Worm (Caenorhabditis elegans) whole organism, L4 larva: ENCODE results near the gene sru-30.

Source experiments
- F10B5.3 ChIP-seq: sonication (generic microtip); optimal IDR thresholded peaks from 2 replicates; lab custom pipeline; 2016; ENCODE audit warnings: mild to moderate bottlenecking, missing genetic modification characterization, missing compliant biosample characterization
- F44E2.7 ChIP-seq: fragments of 200-800 bp; sonication (Bioruptor generic); IDR thresholded peaks from 2 replicates; pipeline ENCODE4 v2.1.2; 2022; ENCODE audit warnings: missing genetic modification characterization, missing compliant biosample characterization
- R02D3.7 ChIP-seq: fragments of 150-350 bp; sonication (generic microtip); optimal IDR thresholded peaks from 3 replicates; lab custom pipeline; 2014; ENCODE audit warnings: missing biosample characterization, missing genetic modification characterization
- Y48G9A.11 ChIP-seq: fragments of 200-800 bp; sonication (Bioruptor generic); IDR thresholded peaks from 2 replicates; pipeline ENCODE4 v1.3.6; 2022; ENCODE audit warnings: missing genetic modification reagents, missing genetic modification characterization, missing compliant biosample characterization
- ZK337.2 ChIP-seq: fragments of 200-800 bp; sonication (Bioruptor generic); IDR thresholded peaks from 2 replicates; pipeline ENCODE4 v1.3.6; 2022; ENCODE audit warnings: missing genetic modification reagents, missing genetic modification characterization, missing compliant biosample characterization
- aha-1 ChIP-seq: fragments of 150-350 bp; peaks from one replicate; lab custom pipeline; 2014; ENCODE audit warnings: missing biosample characterization, missing genetic modification characterization
- arid-1 ChIP-seq: fragments of 200-800 bp; sonication (Bioruptor generic); conservative IDR thresholded peaks from 2 replicates; pipeline ENCODE4 v1.3.6; 2022; ENCODE audit warnings: missing genetic modification reagents, missing genetic modification characterization, missing compliant biosample characterization
- ceh-62 ChIP-seq: sonication (generic microtip); optimal IDR thresholded peaks from 2 replicates; lab custom pipeline; 2017; ENCODE audit warnings: missing biosample characterization, missing genetic modification characterization
- daf-12 ChIP-seq: fragments of 150-350 bp; optimal IDR thresholded peaks from 2 replicates; lab custom pipeline; 2014; ENCODE audit warnings: missing biosample characterization, missing genetic modification reagents, missing genetic modification characterization
- dmd-9 ChIP-seq: fragments of 200-800 bp; sonication (Bioruptor generic); IDR thresholded peaks from 2 replicates; pipeline ENCODE4 v1.3.6; 2022; ENCODE audit warnings: missing genetic modification reagents, missing genetic modification characterization, missing compliant biosample characterization
- dve-1 ChIP-seq: sonication (generic microtip); optimal IDR thresholded peaks from 2 replicates; lab custom pipeline; 2017; ENCODE audit warnings: antibody characterized with exemption, mild to moderate bottlenecking, missing genetic modification characterization, missing compliant biosample characterization; ENCODE audit not compliant: insufficient read depth
- egl-27 ChIP-seq: sonication (generic microtip); optimal IDR thresholded peaks from 3 replicates; lab custom pipeline; 2017; ENCODE audit warnings: missing biosample characterization, missing genetic modification reagents, missing genetic modification characterization
- egl-43 ChIP-seq: fragments of 200-800 bp; sonication (Bioruptor generic); IDR thresholded peaks from 2 replicates; pipeline ENCODE4 v1.3.6; 2022; ENCODE audit warnings: missing genetic modification reagents, missing genetic modification characterization, missing compliant biosample characterization
- fkh-10 ChIP-seq: fragments of 150-350 bp; optimal IDR thresholded peaks from 2 replicates; lab custom pipeline; 2014; ENCODE audit warnings: missing biosample characterization, missing genetic modification reagents, missing genetic modification characterization
- fos-1 ChIP-seq: fragments of 150-350 bp; optimal IDR thresholded peaks from 2 replicates; lab custom pipeline; 2014; ENCODE audit warnings: missing biosample characterization, missing genetic modification characterization
- gei-8 ChIP-seq: fragments of 200-800 bp; sonication (Bioruptor generic); optimal IDR thresholded peaks from 2 replicates; lab custom pipeline; 2018; ENCODE audit warnings: mild to moderate bottlenecking, missing genetic modification characterization, missing compliant biosample characterization
- hif-1 ChIP-seq, 2 experiments: sonication (generic microtip); optimal IDR thresholded peaks; 2 replicates each; lab custom pipeline; 2016 to 2017; ENCODE audit warnings: missing compliant biosample characterization in 2 of 2, missing genetic modification characterization in 2 of 2, missing genetic modification reagents in 2 of 2, missing genotype in 2 of 2, mild to moderate bottlenecking in 1 of 2
- hmg-1.1 ChIP-seq: fragments of 200-800 bp; sonication (Bioruptor generic); IDR thresholded peaks from 2 replicates; pipeline ENCODE4 v1.3.6; 2022; ENCODE audit warnings: missing genetic modification reagents, missing genetic modification characterization, missing compliant biosample characterization
- lsy-2 ChIP-seq, 2 experiments: fragments of 150-350 bp in 1 of 2; sonication (generic microtip) in 1 of 2; optimal IDR thresholded peaks; 2 replicates each; lab custom pipeline; 2014 to 2017; ENCODE audit warnings: missing biosample characterization in 2 of 2, missing genetic modification characterization in 2 of 2
- madf-9 ChIP-seq: fragments of 200-800 bp; sonication (Bioruptor generic); conservative IDR thresholded peaks from 2 replicates; pipeline ENCODE4 v1.3.6; 2022; ENCODE audit warnings: missing genetic modification reagents, missing genetic modification characterization, missing compliant biosample characterization
- mdt-29 ChIP-seq: fragments of 200-800 bp; sonication (Bioruptor generic); IDR thresholded peaks from 2 replicates; pipeline ENCODE4 v1.3.6; 2022; ENCODE audit warnings: missing genetic modification reagents, missing genetic modification characterization, missing compliant biosample characterization
- nhr-111 ChIP-seq: fragments of 200-800 bp; sonication (Bioruptor generic); optimal IDR thresholded peaks from 2 replicates; lab custom pipeline; 2018; ENCODE audit warnings: mild to moderate bottlenecking, missing genetic modification characterization, missing compliant biosample characterization
- nhr-76 ChIP-seq: fragments of 150-350 bp; optimal IDR thresholded peaks from 2 replicates; lab custom pipeline; 2014; ENCODE audit warnings: missing biosample characterization, missing genetic modification characterization
- nhr-77 ChIP-seq: fragments of 150-350 bp; optimal IDR thresholded peaks from 2 replicates; lab custom pipeline; 2014; ENCODE audit warnings: missing biosample characterization, missing genetic modification characterization
- pha-4 ChIP-seq, 2 experiments: fragments of 150-350 bp in 1 of 2; fragments of 200-800 bp in 1 of 2; sonication (Bioruptor generic) in 1 of 2; IDR thresholded peaks in 1 of 2; optimal IDR thresholded peaks in 1 of 2; 2 replicates each; pipeline versions ENCODE4 v1.3.6 to Lab custom; 2014 to 2022; ENCODE audit warnings: missing genetic modification characterization in 2 of 2, missing genetic modification reagents in 2 of 2, missing biosample characterization in 1 of 2, missing compliant biosample characterization in 1 of 2
- rbr-2 ChIP-seq: sonication (generic microtip); optimal IDR thresholded peaks from 2 replicates; lab custom pipeline; 2016; ENCODE audit warnings: missing genotype, missing genetic modification characterization, missing compliant biosample characterization
- sdz-12 ChIP-seq: fragments of 200-800 bp; sonication (Bioruptor generic); optimal IDR thresholded peaks from 2 replicates; lab custom pipeline; 2018; ENCODE audit warnings: mild to moderate bottlenecking, missing genetic modification characterization, missing compliant biosample characterization
- unc-39 ChIP-seq: sonication (generic microtip); optimal IDR thresholded peaks from 2 replicates; lab custom pipeline; 2017; ENCODE audit warnings: missing biosample characterization, missing genetic modification characterization
- zfp-2 ChIP-seq: sonication (generic microtip); optimal IDR thresholded peaks from 2 replicates; lab custom pipeline; 2016; ENCODE audit warnings: mild to moderate bottlenecking, missing genetic modification characterization, missing compliant biosample characterization

Gene sru-30

ce11 chrV:9799076-9799475, 14.6 kb upstream of the sru-30 start, which contains the start of gene F46B6.13 (continued):
- TF ChIP-seq F10B5.3 (tag; lab: Kevin White, UChicago) (no peak), egl-43 (GFP tag; lab: Robert Waterston, UW) (no peak)
- TF ChIP-seq, all 104 proteins: peak for 0

ce11 chrV:9801965-9802364, 11.7 kb upstream of the sru-30 start, which contains the start of gene F46B6.10:
Gene F46B6.10, minus strand, starts transcription at chrV:9802065.
- TF ChIP-seq rbr-2 (tag; lab: Kevin White, UChicago) (no peak), sdz-12 (no peak), F44E2.7 (GFP tag; lab: Robert Waterston, UW) (no peak), Y48G9A.11 (GFP tag; lab: Robert Waterston, UW) (no peak), egl-43 (GFP tag; lab: Robert Waterston, UW) (no peak), nhr-77 (tag; lab: Kevin White, UChicago) (no peak), daf-12 (tag; lab: Kevin White, UChicago) (no peak), hmg-1.1 (GFP tag; lab: Robert Waterston, UW) (no peak), pha-4 (GFP tag; IDR thresholded peaks at IDR 0.05; lab: Robert Waterston, UW) (no peak), pha-4 (tag; optimal IDR thresholded peaks at IDR 0.05; lab: Kevin White, UChicago) (no peak), ZK337.2 (GFP tag; lab: Robert Waterston, UW) (no peak), hif-1 (tag; optimal IDR thresholded peaks at IDR 0.05; lab: Kevin White, UChicago) (no peak), arid-1 (no peak)

ce11 chrV:9803176-9803575, 10.5 kb upstream of the sru-30 start, which contains the start of gene sru-39:
Gene sru-39, plus strand, starts transcription at chrV:9803476.
- no peak for TF ChIP-seq dve-1 (tag; lab: Kevin White, UChicago)
- no peak for TF ChIP-seq nhr-76 (tag; lab: Kevin White, UChicago)
- TF ChIP-seq pha-4 (GFP tag; IDR thresholded peaks at IDR 0.05; lab: Robert Waterston, UW) = no peak
- TF ChIP-seq pha-4 (tag; optimal IDR thresholded peaks at IDR 0.05; lab: Kevin White, UChicago) = no peak
- TF ChIP-seq, all 104 proteins: peak for 0

- no peak for TF ChIP-seq mdt-29 (GFP tag; lab: Robert Waterston, UW)
- TF ChIP-seq, all 104 proteins: peak for 0
Measured at ce11 chrV:9805161-9805560, 8.5 kb upstream of the sru-30 start, which contains the start of gene sru-37. Gene sru-37, plus strand, starts transcription at chrV:9805461.

- no peak for TF ChIP-seq R02D3.7 (tag; lab: Kevin White, UChicago)
- TF ChIP-seq ceh-62 (tag; lab: Kevin White, UChicago) = no peak
- TF ChIP-seq zfp-2 (tag; lab: Kevin White, UChicago) = no peak
- no peak for TF ChIP-seq fos-1 (tag; lab: Kevin White, UChicago)
- no peak for TF ChIP-seq lsy-2 (tag; optimal IDR thresholded peaks at IDR 0.05; lab: Kevin White, UChicago)
- TF ChIP-seq unc-39 (tag; lab: Kevin White, UChicago) = no peak
- TF ChIP-seq madf-9 = no peak
Measured at ce11 chrV:9811154-9811553, 2.5 kb upstream of the sru-30 start, which contains the start of gene sru-29. Gene sru-29, plus strand, starts transcription at chrV:9811454.

ce11 chrV:9812216-9812615, 1.4 kb upstream of the sru-30 start:
- no peak for TF ChIP-seq nhr-111 (GFP tag; lab: Kevin White, UChicago)
- TF ChIP-seq aha-1 (tag; lab: Kevin White, UChicago) = peak; percentile 93
- no peak for TF ChIP-seq arid-1
- TF ChIP-seq gei-8 = no peak
- TF ChIP-seq egl-27 = no peak

- TF ChIP-seq dmd-9 (GFP tag; lab: Robert Waterston, UW) (no peak), fkh-10 (GFP tag; lab: Kevin White, UChicago) (no peak)
Measured at ce11 chrV:9816390-9816789, 2.8 kb downstream of the sru-30 start, which contains the start of gene sru-31. Gene sru-31, plus strand, starts transcription at chrV:9816690.
